Worm (Caenorhabditis elegans): ENCODE results near the gene cdf-2.
A peak's percentile ranks its signal among the peaks of the same experiment; 100 is the strongest.

The cdf-2 gene

ce11 chrX:12449262-12449942 is 17.3 kb downstream of the cdf-2 start, which contains the start of gene T18D3.6:
TSS of gene T18D3.6 (plus strand) at chrX:12449892.
- no peak for TF ChIP-seq ref-1 (GFP tag; conservative IDR thresholded peaks at IDR 0.05)
- 0 out of 2 replicates have a peak, but pooled peaks have one; percentile 23 for TF ChIP-seq klf-2 (GFP tag; conservative IDR thresholded peaks at IDR 0.05)

DNA sequence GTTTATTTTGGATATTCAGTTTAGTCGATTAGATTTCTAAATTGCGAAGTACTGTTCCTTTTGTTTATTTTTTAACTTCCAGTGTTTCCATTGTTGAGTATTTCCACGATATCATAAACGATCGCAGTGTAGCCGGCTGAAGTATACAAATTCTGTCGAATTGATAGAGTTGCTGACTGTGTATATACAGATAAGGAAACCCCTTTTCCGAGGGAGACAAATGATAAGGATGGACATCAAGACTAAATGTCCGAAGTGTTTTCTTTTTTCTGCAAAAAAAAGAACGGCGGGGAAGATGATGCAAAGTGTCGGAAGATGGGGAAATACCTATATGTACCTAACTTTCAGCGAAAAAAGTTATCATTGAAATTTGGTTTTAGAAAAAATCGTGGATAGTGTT is 20.1 kb downstream of the cdf-2 start:
- TF ChIP-seq ztf-29 (GFP tag; IDR thresholded peaks at IDR 0.05) (no peak), klf-2 (GFP tag; conservative IDR thresholded peaks at IDR 0.05) (no peak), cog-1 (tag; optimal IDR thresholded peaks at IDR 0.05) (no peak), ref-1 (GFP tag; conservative IDR thresholded peaks at IDR 0.05) (no peak), T22C8.4 (GFP tag; IDR thresholded peaks at IDR 0.05) (no peak), flt-1 (GFP tag; IDR thresholded peaks at IDR 0.05) (no peak), med-1 (GFP tag; optimal IDR thresholded peaks at IDR 0.05; ENCODE audit: insufficient read depth) (no peak), ztf-23 (GFP tag; IDR thresholded peaks at IDR 0.05) (no peak), tab-1 (GFP tag; IDR thresholded peaks at IDR 0.05) (no peak)

- no peak for TF ChIP-seq ref-1 (GFP tag; conservative IDR thresholded peaks at IDR 0.05)
- TF ChIP-seq tab-1 (GFP tag; IDR thresholded peaks at IDR 0.05), result no peak
- TF ChIP-seq flt-1 (GFP tag; IDR thresholded peaks at IDR 0.05), result no peak
Observed at ce11 chrX:12444423-12444822, 22.3 kb downstream of the cdf-2 start.

DNA sequence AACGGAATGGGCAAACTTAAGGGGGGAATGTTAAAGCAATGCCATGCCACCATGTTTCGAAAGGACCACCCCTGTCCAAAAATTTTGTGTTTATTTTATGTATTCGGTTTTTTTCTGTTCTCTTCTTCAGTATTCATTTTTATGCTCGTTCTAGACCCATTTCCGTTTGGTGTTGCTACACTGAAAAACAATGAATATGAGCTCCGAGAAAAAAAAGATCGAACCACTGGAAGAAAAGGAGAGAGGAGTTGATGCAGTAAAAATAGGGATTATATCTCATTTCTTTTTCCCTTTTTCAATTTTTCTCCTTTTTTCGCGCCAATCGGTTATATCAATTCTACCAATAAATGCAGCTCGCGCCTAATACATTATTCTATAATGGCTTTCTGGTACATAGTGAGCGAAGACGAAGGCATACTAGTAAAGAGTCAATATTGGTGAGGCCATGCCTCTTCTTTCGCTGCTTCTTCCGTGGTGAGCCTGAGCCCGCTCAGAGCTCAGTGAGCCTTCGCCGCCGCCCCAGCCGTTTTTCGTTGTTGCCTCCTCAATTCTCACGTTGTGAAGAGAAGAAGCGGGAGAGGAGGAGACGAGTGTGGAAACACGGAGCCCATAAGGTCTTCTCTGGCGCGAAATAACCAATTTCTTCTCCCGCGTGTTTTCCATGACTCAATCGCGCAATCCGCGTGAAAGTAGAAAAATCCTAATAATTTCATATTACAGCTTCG is 26.6 kb downstream of the cdf-2 start:
- TF ChIP-seq med-1 (GFP tag; optimal IDR thresholded peaks at IDR 0.05; ENCODE audit: insufficient read depth) (no peak), ztf-23 (GFP tag; IDR thresholded peaks at IDR 0.05) (no peak), tab-1 (GFP tag; IDR thresholded peaks at IDR 0.05) (no peak), klf-2 (GFP tag; conservative IDR thresholded peaks at IDR 0.05) (no peak), ref-1 (GFP tag; conservative IDR thresholded peaks at IDR 0.05) (no peak), cog-1 (tag; optimal IDR thresholded peaks at IDR 0.05) (no peak), T22C8.4 (GFP tag; IDR thresholded peaks at IDR 0.05) (no peak), ztf-29 (GFP tag; IDR thresholded peaks at IDR 0.05) (no peak), flt-1 (GFP tag; IDR thresholded peaks at IDR 0.05) (no peak)

ce11 chrX:12438266-12438665 is 28.5 kb downstream of the cdf-2 start:
- no peak for TF ChIP-seq tab-1 (GFP tag; IDR thresholded peaks at IDR 0.05)
- no peak for TF ChIP-seq klf-2 (GFP tag; conservative IDR thresholded peaks at IDR 0.05)
- TF ChIP-seq T22C8.4 (GFP tag; IDR thresholded peaks at IDR 0.05), result no peak
- no peak for TF ChIP-seq ref-1 (GFP tag; conservative IDR thresholded peaks at IDR 0.05)
- no peak for TF ChIP-seq med-1 (GFP tag; optimal IDR thresholded peaks at IDR 0.05; ENCODE audit: insufficient read depth)
- no peak for TF ChIP-seq flt-1 (GFP tag; IDR thresholded peaks at IDR 0.05)
- no peak for TF ChIP-seq ztf-23 (GFP tag; IDR thresholded peaks at IDR 0.05)
- TF ChIP-seq cog-1 (tag; optimal IDR thresholded peaks at IDR 0.05), result no peak
- TF ChIP-seq ztf-29 (GFP tag; IDR thresholded peaks at IDR 0.05), result no peak

DNA sequence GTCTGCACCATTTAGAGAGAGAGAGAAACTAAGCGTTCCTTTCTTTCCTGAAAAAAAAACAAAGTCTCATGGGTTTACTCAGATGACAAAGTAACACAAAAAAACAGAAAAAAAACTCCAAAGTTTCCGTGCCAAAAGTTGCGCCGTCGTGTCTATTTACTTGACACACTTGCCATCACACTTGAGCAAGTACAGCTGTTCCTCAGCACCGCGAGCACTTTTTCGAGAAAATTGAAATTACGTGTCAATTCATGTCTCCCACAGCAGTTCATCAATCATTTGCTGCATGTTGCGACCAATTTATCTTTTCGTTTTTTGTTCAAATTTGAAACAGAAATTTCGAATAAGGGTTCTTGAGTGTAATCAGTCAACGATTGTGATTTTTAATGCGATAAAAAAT is 30.2 kb downstream of the cdf-2 start:
- TF ChIP-seq T22C8.4 (GFP tag; IDR thresholded peaks at IDR 0.05), result no peak
- TF ChIP-seq med-1 (GFP tag; optimal IDR thresholded peaks at IDR 0.05; ENCODE audit: insufficient read depth), result no peak
- TF ChIP-seq cog-1 (tag; optimal IDR thresholded peaks at IDR 0.05), result no peak
- TF ChIP-seq flt-1 (GFP tag; IDR thresholded peaks at IDR 0.05), result no peak
- TF ChIP-seq tab-1 (GFP tag; IDR thresholded peaks at IDR 0.05), result no peak
- no peak for TF ChIP-seq klf-2 (GFP tag; conservative IDR thresholded peaks at IDR 0.05)
- TF ChIP-seq ztf-29 (GFP tag; IDR thresholded peaks at IDR 0.05), result no peak
- no peak for TF ChIP-seq ref-1 (GFP tag; conservative IDR thresholded peaks at IDR 0.05)
- TF ChIP-seq ztf-23 (GFP tag; IDR thresholded peaks at IDR 0.05), result no peak

DNA sequence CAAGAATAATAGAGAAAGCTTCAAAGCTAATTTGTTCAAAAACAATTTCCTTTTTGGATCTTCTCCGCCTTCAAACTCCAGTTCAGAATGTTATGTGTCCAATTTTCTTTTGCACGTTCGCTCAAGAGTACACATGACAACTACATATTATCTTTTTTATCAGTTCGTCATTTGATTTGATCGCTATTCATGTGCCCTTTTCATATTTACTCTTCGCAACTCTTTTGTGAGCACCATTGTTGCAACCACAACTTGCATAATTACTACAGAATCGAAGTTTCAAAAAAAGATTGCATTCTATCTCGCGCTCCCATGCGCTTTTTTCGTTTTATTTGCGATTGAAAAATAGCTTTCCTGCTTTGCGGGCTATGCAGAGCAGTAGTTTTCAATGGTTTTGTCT is 31.5 kb downstream of the cdf-2 start:
- TF ChIP-seq T22C8.4 (GFP tag; IDR thresholded peaks at IDR 0.05) (no peak), klf-2 (GFP tag; conservative IDR thresholded peaks at IDR 0.05) (no peak), flt-1 (GFP tag; IDR thresholded peaks at IDR 0.05) (no peak), ztf-29 (GFP tag; IDR thresholded peaks at IDR 0.05) (no peak), ref-1 (GFP tag; conservative IDR thresholded peaks at IDR 0.05) (no peak), cog-1 (tag; optimal IDR thresholded peaks at IDR 0.05) (no peak)

ce11 chrX:12434086-12434485 is 32.6 kb downstream of the cdf-2 start, which contains the start of gene tsct-1:
TSS of gene tsct-1 (plus strand) at chrX:12434097.
- TF ChIP-seq ref-1 (GFP tag; conservative IDR thresholded peaks at IDR 0.05) (no peak), med-1 (GFP tag; optimal IDR thresholded peaks at IDR 0.05; ENCODE audit: insufficient read depth) (no peak), ztf-29 (GFP tag; IDR thresholded peaks at IDR 0.05) (no peak)

DNA sequence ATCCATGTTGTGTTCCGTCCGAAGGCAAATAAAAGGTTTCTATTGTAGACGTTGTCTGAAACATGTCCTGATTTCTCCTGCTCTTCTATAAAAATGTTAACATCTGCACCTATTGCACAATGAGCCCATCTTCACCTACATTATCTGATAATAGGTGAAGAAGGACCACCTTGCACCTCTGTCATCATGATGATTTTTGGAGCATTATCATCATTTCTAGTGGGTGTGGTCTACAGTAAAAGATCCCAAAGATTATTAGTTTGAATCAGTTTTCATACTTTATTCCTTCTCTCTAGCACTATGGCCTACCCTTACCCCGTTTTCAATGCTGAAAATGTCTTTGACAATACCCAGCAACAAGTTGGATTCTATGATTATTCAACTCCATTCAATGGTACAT is 36.4 kb downstream of the cdf-2 start, which contains the start of gene med-1:
med-1 (plus strand) TSS at position 301 of the 400 bp plus-strand sequence.
- no peak for TF ChIP-seq flt-1 (GFP tag; IDR thresholded peaks at IDR 0.05)
- TF ChIP-seq ztf-23 (GFP tag; IDR thresholded peaks at IDR 0.05), result no peak
- TF ChIP-seq ref-1 (GFP tag; conservative IDR thresholded peaks at IDR 0.05), result no peak
- TF ChIP-seq tab-1 (GFP tag; IDR thresholded peaks at IDR 0.05), result no peak
- no peak for TF ChIP-seq med-1 (GFP tag; optimal IDR thresholded peaks at IDR 0.05; ENCODE audit: insufficient read depth)
- no peak for TF ChIP-seq cog-1 (tag; optimal IDR thresholded peaks at IDR 0.05)
- no peak for TF ChIP-seq klf-2 (GFP tag; conservative IDR thresholded peaks at IDR 0.05)
- TF ChIP-seq ztf-29 (GFP tag; IDR thresholded peaks at IDR 0.05), result no peak
- no peak for TF ChIP-seq T22C8.4 (GFP tag; IDR thresholded peaks at IDR 0.05)

- TF ChIP-seq ztf-23 (GFP tag; IDR thresholded peaks at IDR 0.05) (no peak), cog-1 (tag; optimal IDR thresholded peaks at IDR 0.05) (no peak), med-1 (GFP tag; optimal IDR thresholded peaks at IDR 0.05; ENCODE audit: insufficient read depth) (no peak)
Observed at ce11 chrX:12425427-12425826, 41.3 kb downstream of the cdf-2 start, which contains the start of gene T24D3.2. TSS of gene T24D3.2 (plus strand) at chrX:12425730.

All from whole organism, midembryonic.